Worm (Caenorhabditis elegans) whole organism, L4 larva: ENCODE measurements around the gene rbm-42.
A peak's percentile ranks its signal among the peaks of the same experiment; 100 is the strongest.

Experiments used
- D1046.2 ChIP-seq: fragments of 200-800 bp; sonication (Bioruptor generic); IDR thresholded peaks from 2 replicates; pipeline ENCODE4 v1.3.6; 2022; ENCODE audit warnings: missing genetic modification characterization, missing compliant biosample characterization
- F26F4.8 ChIP-seq: fragments of 200-800 bp; sonication (Bioruptor generic); conservative IDR thresholded peaks from 2 replicates; pipeline ENCODE4 v1.3.6; 2022; ENCODE audit warnings: missing genetic modification characterization, missing compliant biosample characterization
- F37D6.2 ChIP-seq: sonication (generic microtip); optimal IDR thresholded peaks from 2 replicates; lab custom pipeline; 2016; ENCODE audit warnings: mild to moderate bottlenecking, missing genetic modification characterization, missing compliant biosample characterization
- Y48G9A.11 ChIP-seq: fragments of 200-800 bp; sonication (Bioruptor generic); IDR thresholded peaks from 2 replicates; pipeline ENCODE4 v1.3.6; 2022; ENCODE audit warnings: missing genetic modification reagents, missing genetic modification characterization, missing compliant biosample characterization
- ZK337.2 ChIP-seq: fragments of 200-800 bp; sonication (Bioruptor generic); IDR thresholded peaks from 2 replicates; pipeline ENCODE4 v1.3.6; 2022; ENCODE audit warnings: missing genetic modification reagents, missing genetic modification characterization, missing compliant biosample characterization
- attf-4 ChIP-seq: sonication (generic microtip); optimal IDR thresholded peaks from 3 replicates; lab custom pipeline; 2017; ENCODE audit warnings: missing biosample characterization, missing genetic modification characterization
- ceh-32 ChIP-seq: sonication (generic microtip); optimal IDR thresholded peaks from 2 replicates; lab custom pipeline; 2016; ENCODE audit warnings: mild to moderate bottlenecking, missing genetic modification characterization, missing compliant biosample characterization; ENCODE audit not compliant: poor library complexity
- ceh-62 ChIP-seq: sonication (generic microtip); optimal IDR thresholded peaks from 2 replicates; lab custom pipeline; 2017; ENCODE audit warnings: missing biosample characterization, missing genetic modification characterization
- ces-1 ChIP-seq: fragments of 150-350 bp; sonication (generic microtip); optimal IDR thresholded peaks from 4 replicates; lab custom pipeline; 2014; ENCODE audit warnings: missing biosample characterization, missing genetic modification reagents, missing genetic modification characterization
- ctbp-1 ChIP-seq: fragments of 200-800 bp; sonication (Bioruptor generic); IDR thresholded peaks from 2 replicates; pipeline ENCODE4 v1.3.6; 2022; ENCODE audit warnings: missing genetic modification reagents, missing genetic modification characterization, missing compliant biosample characterization
- egl-27 ChIP-seq: sonication (generic microtip); optimal IDR thresholded peaks from 3 replicates; lab custom pipeline; 2017; ENCODE audit warnings: missing biosample characterization, missing genetic modification reagents, missing genetic modification characterization
- fkh-10 ChIP-seq: fragments of 150-350 bp; optimal IDR thresholded peaks from 2 replicates; lab custom pipeline; 2014; ENCODE audit warnings: missing biosample characterization, missing genetic modification reagents, missing genetic modification characterization
- fos-1 ChIP-seq: fragments of 150-350 bp; optimal IDR thresholded peaks from 2 replicates; lab custom pipeline; 2014; ENCODE audit warnings: missing biosample characterization, missing genetic modification characterization
- hif-1 ChIP-seq, 2 experiments: sonication (generic microtip); optimal IDR thresholded peaks; 2 replicates each; lab custom pipeline; 2016 to 2017; ENCODE audit warnings: missing compliant biosample characterization in 2 of 2, missing genetic modification characterization in 2 of 2, missing genetic modification reagents in 2 of 2, missing genotype in 2 of 2, mild to moderate bottlenecking in 1 of 2
- hlh-11 ChIP-seq: fragments of 200-800 bp; sonication (Bioruptor generic); optimal IDR thresholded peaks from 2 replicates; lab custom pipeline; 2018; ENCODE audit warnings: mild to moderate bottlenecking, missing genetic modification characterization, missing compliant biosample characterization
- hlh-30 ChIP-seq: sonication (generic microtip); optimal IDR thresholded peaks from 2 replicates; lab custom pipeline; 2017; ENCODE audit warnings: antibody characterized with exemption, mild to moderate bottlenecking, missing genetic modification characterization, missing compliant biosample characterization; ENCODE audit not compliant: insufficient read depth
- lin-1 ChIP-seq: fragments of 200-800 bp; sonication (Bioruptor generic); IDR thresholded peaks from 2 replicates; pipeline ENCODE4 v1.3.6; 2022; ENCODE audit warnings: missing genetic modification reagents, missing genetic modification characterization, missing compliant biosample characterization
- lin-29 ChIP-seq: fragments of 200-800 bp; sonication (Bioruptor generic); IDR thresholded peaks from 2 replicates; pipeline ENCODE4 v1.3.6; 2022; ENCODE audit warnings: missing genetic modification reagents, missing genetic modification characterization, missing compliant biosample characterization
- lin-38 ChIP-seq: fragments of 200-800 bp; sonication (Bioruptor generic); IDR thresholded peaks from 2 replicates; pipeline ENCODE4 v1.3.6; 2022; ENCODE audit warnings: missing genetic modification reagents, missing genetic modification characterization, missing compliant biosample characterization
- mes-2 ChIP-seq: sonication (generic microtip); optimal IDR thresholded peaks from 2 replicates; lab custom pipeline; 2016; ENCODE audit warnings: missing genotype, mild to moderate bottlenecking, missing genetic modification characterization, missing compliant biosample characterization; ENCODE audit not compliant: poor library complexity, severe bottlenecking
- nhr-25 ChIP-seq: sonication (generic microtip); optimal IDR thresholded peaks from 2 replicates; lab custom pipeline; 2017; ENCODE audit warnings: missing genetic modification characterization, mild to moderate bottlenecking, missing compliant biosample characterization, antibody characterized with exemption, moderate library complexity, borderline replicate concordance; ENCODE audit not compliant: insufficient read depth
- nhr-41 ChIP-seq: fragments of 200-800 bp; sonication (Bioruptor generic); IDR thresholded peaks from 2 replicates; pipeline ENCODE4 v1.3.6; 2022; ENCODE audit warnings: missing genetic modification reagents, missing genetic modification characterization, missing compliant biosample characterization
- nhr-42 ChIP-seq: fragments of 200-800 bp; sonication (Bioruptor generic); IDR thresholded peaks from 2 replicates; pipeline ENCODE4 v1.3.6; 2022; ENCODE audit warnings: missing genetic modification characterization, missing compliant biosample characterization
- rbr-2 ChIP-seq: sonication (generic microtip); optimal IDR thresholded peaks from 2 replicates; lab custom pipeline; 2016; ENCODE audit warnings: missing genotype, missing genetic modification characterization, missing compliant biosample characterization
- sdz-12 ChIP-seq: fragments of 200-800 bp; sonication (Bioruptor generic); optimal IDR thresholded peaks from 2 replicates; lab custom pipeline; 2018; ENCODE audit warnings: mild to moderate bottlenecking, missing genetic modification characterization, missing compliant biosample characterization
- set-16 ChIP-seq: fragments of 200-800 bp; sonication (Bioruptor generic); IDR thresholded peaks from 2 replicates; pipeline ENCODE4 v1.3.6; 2022; ENCODE audit warnings: missing genetic modification reagents, missing genetic modification characterization, missing compliant biosample characterization
- skn-1 ChIP-seq: fragments of 150-350 bp; optimal IDR thresholded peaks from 2 replicates; lab custom pipeline; 2014; ENCODE audit warnings: missing biosample characterization, missing genetic modification characterization
- spr-3 ChIP-seq: fragments of 200-800 bp; sonication (Bioruptor generic); optimal IDR thresholded peaks from 2 replicates; lab custom pipeline; 2018; ENCODE audit warnings: mild to moderate bottlenecking, missing genetic modification characterization, missing compliant biosample characterization
- tra-1 ChIP-seq: fragments of 200-800 bp; sonication (Bioruptor generic); IDR thresholded peaks from 2 replicates; pipeline ENCODE4 v1.3.6; 2022; ENCODE audit warnings: missing genetic modification reagents, missing genetic modification characterization, missing compliant biosample characterization
- unc-62 ChIP-seq, 3 experiments: fragments of 150-350 bp in 1 of 3; sonication (generic microtip); optimal IDR thresholded peaks in 2 of 3; peaks in 1 of 3; 1 replicate in 1 of 3; 2 replicates in 2 of 3; lab custom pipeline; 2014 to 2017; ENCODE audit warnings: missing biosample characterization in 3 of 3, missing genetic modification characterization in 3 of 3, missing genetic modification reagents in 3 of 3, missing genotype in 1 of 3
- ztf-7 ChIP-seq: fragments of 150-350 bp; optimal IDR thresholded peaks from 2 replicates; lab custom pipeline; 2014; ENCODE audit warnings: missing biosample characterization, missing genetic modification characterization

rbm-42 gene

ce11 chrIII:5160803-5161202, 7.8 kb upstream of the rbm-42 start:
- TF ChIP-seq unc-62 (GFP tag; optimal IDR thresholded peaks at IDR 0.05 in 1 of 2; lab: Kevin White, UChicago) (peak in 1 of 2 experiments; percentile 91), unc-62 (tag; optimal IDR thresholded peaks at IDR 0.05; lab: Kevin White, UChicago) (no peak), F26F4.8 (GFP tag; lab: Robert Waterston, UW) (0 out of 2 replicates have a peak, but pooled peaks have one; percentile 12), nhr-41 (GFP tag; lab: Robert Waterston, UW) (no peak), D1046.2 (GFP tag; lab: Robert Waterston, UW) (no peak), nhr-25 (tag; lab: Kevin White, UChicago) (no peak)

- peak; percentile 34 for TF ChIP-seq lin-38 (GFP tag; lab: Robert Waterston, UW)
- TF ChIP-seq attf-4 (tag; lab: Kevin White, UChicago): no peak
- TF ChIP-seq, all 104 proteins: peak for 1
These were observed 6.5 kb upstream of the rbm-42 start, which contains the start of gene T10F2.5 for ce11 chrIII:5159505-5159904. T10F2.5 (minus strand) TSS chrIII:5159605.

- TF ChIP-seq sdz-12 (no peak), nhr-42 (no peak)
These were observed 5.6 kb upstream of the rbm-42 start, which contains the start of gene oxy-4 for ce11 chrIII:5158674-5159073. oxy-4 (minus strand) TSS chrIII:5158774.

DNA sequence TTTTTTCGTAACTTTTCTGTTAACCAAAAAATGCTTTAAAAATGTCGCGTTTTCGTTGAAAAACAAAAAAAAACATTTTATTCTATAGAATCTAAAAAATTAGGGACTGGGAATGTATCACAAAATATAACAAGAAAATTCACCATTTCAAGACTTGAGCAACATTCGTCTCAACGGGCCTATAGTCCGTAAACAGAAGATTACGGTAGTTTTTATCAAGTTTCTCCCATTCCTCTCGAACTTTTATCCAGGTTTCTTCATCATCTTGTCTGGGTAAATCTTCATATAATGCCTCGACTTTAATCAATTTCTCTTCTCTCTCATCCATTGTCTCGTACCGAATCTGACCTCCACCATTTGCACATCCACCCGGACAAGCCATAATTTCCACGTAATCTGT, 2.4 kb upstream of the rbm-42 start:
- TF ChIP-seq rbr-2 (no peak), nhr-25 (tag; lab: Kevin White, UChicago) (no peak), F26F4.8 (GFP tag; lab: Robert Waterston, UW) (no peak), ceh-62 (tag; lab: Kevin White, UChicago) (no peak), Y48G9A.11 (GFP tag; lab: Robert Waterston, UW) (no peak), ctbp-1 (0 out of 2 replicates have a peak, but pooled peaks have one; percentile 11), egl-27 (tag; lab: Kevin White, UChicago) (no peak), lin-38 (GFP tag; lab: Robert Waterston, UW) (0 out of 2 replicates have a peak, but pooled peaks have one; percentile 12), hlh-11 (tag; lab: Kevin White, UChicago) (no peak), lin-1 (GFP tag; lab: Robert Waterston, UW) (no peak), mes-2 (tag; lab: Kevin White, UChicago) (peak; percentile 7), hlh-30 (tag; lab: Kevin White, UChicago) (no peak)

ce11 chrIII:5150980-5151379, 2.0 kb downstream of the rbm-42 start:
- TF ChIP-seq ztf-7 (no peak), lin-29 (no peak), rbr-2 (no peak), fos-1 (tag; lab: Kevin White, UChicago) (no peak), spr-3 (no peak), fkh-10 (GFP tag; lab: Kevin White, UChicago) (no peak)
- TF ChIP-seq, all 104 proteins: peak for 0

DNA sequence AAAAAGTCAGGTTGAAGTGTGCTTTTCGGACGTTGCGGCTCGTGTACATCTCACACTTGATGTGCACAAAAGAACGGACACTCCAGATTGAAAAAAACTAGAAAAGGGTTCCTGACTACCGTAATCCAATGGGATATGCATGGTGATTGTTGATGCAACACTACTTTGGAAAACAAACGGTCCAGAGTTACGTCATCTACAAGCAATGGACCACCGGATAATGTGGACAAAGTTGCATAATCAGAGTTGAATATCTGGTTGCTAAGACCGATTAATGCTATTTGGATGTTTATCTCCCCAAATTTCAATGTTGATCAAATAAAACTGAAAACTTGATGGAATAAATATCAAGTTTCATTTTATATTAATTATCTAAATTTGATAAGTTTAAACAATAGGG, 3.0 kb downstream of the rbm-42 start:
- no peak for TF ChIP-seq set-16 (GFP tag; lab: Robert Waterston, UW)
- TF ChIP-seq ZK337.2 (GFP tag; lab: Robert Waterston, UW): no peak
- TF ChIP-seq spr-3: no peak
- no peak for TF ChIP-seq ces-1 (GFP tag; lab: Kevin White, UChicago)
- TF ChIP-seq F26F4.8 (GFP tag; lab: Robert Waterston, UW): no peak
- TF ChIP-seq hlh-11 (tag; lab: Kevin White, UChicago): no peak
- TF ChIP-seq tra-1: no peak
- no peak for TF ChIP-seq skn-1 (tag; lab: Kevin White, UChicago)
- no peak for TF ChIP-seq hif-1 (tag; optimal IDR thresholded peaks at IDR 0.05; lab: Kevin White, UChicago)
- no peak for TF ChIP-seq F37D6.2 (tag; lab: Kevin White, UChicago)
- no peak for TF ChIP-seq ceh-32
